Fruit fly (Drosophila melanogaster) whole organism, embryonic: ENCODE results near the gene Arpc1.

Source experiments
- disco-r ChIP-seq: fragments of 200-800 bp; sonication (Bioruptor generic); optimal IDR thresholded peaks from 2 replicates; lab custom pipeline; 2016; ENCODE audit warnings: missing biosample characterization, missing genetic modification characterization
- ewg ChIP-seq: fragments of 200-800 bp; sonication (Bioruptor generic); optimal IDR thresholded peaks from 3 replicates; lab custom pipeline; 2017; ENCODE audit warnings: mild to moderate bottlenecking, missing biosample characterization, missing genetic modification reagents, missing genetic modification characterization

DNA sequence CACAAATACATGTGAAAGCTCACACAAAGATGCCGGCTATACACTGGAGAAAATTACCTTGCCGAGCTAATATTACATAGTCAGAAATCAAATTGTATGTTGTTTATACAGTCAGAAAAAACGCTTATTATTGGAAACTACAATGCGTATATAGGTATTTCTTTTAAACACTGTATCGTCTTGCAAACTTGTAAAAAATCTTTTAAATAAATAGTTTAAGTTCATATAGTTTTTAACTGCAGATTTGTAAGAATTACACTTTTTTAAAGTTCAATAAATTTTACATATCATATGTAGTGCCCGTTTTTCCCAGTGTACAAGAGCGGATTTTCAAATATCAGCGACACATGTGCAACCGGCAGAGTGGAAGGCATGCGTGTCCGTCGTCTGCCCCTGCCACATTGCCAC is 10.2 kb upstream of the Arpc1 start:
- TF ChIP-seq ewg (GFP tag; lab: Kevin White, UChicago) (peak; percentile 80), disco-r (peak; percentile 42)
